Worm (Caenorhabditis elegans) whole organism, L4/young adult: ENCODE data around the gene pgp-4.

ENCODE experiments used
- W03F9.2 ChIP-seq: fragments of 150-350 bp; optimal IDR thresholded peaks from 2 replicates; lab custom pipeline; 2014; ENCODE audit warnings: missing biosample characterization, missing genetic modification characterization
- him-1 ChIP-seq: sonication (generic microtip); optimal IDR thresholded peaks from 2 replicates; lab custom pipeline; 2016; ENCODE audit warnings: missing genotype, missing genetic modification reagents, missing genetic modification characterization, missing compliant biosample characterization

- no peak for TF ChIP-seq him-1 (tag; lab: Kevin White, UChicago)
- TF ChIP-seq W03F9.2 (tag; lab: Kevin White, UChicago) = no peak
These were observed 28.2 kb upstream of the pgp-4 start, which contains the start of gene npr-9 for ce11 chrX:11329424-11329823.
